Fruit fly (Drosophila melanogaster) whole organism, pupa: ENCODE data around the gene CG43149.

Experiments used
- CG10348 ChIP-seq: fragments of 200-800 bp; sonication (Bioruptor generic); IDR thresholded peaks from 2 replicates; pipeline ENCODE4 v1.3.6; 2022; ENCODE audit warnings: missing biosample characterization, missing genetic modification characterization
- CG12605 ChIP-seq: fragments of 200-800 bp; sonication (Bioruptor generic); IDR thresholded peaks from 2 replicates; pipeline ENCODE4 v1.3.6; 2022; ENCODE audit warnings: missing biosample characterization, missing genetic modification characterization
- CG13204 ChIP-seq: fragments of 200-800 bp; sonication (Bioruptor generic); optimal IDR thresholded peaks from 2 replicates; lab custom pipeline; 2018; ENCODE audit warnings: missing biosample characterization, mild to moderate bottlenecking, missing genetic modification characterization, moderate library complexity
- CG14655 ChIP-seq: fragments of 200-800 bp; sonication (Bioruptor generic); optimal IDR thresholded peaks from 3 replicates; lab custom pipeline; 2017; ENCODE audit warnings: mild to moderate bottlenecking, missing biosample characterization, missing genetic modification reagents, missing genetic modification characterization
- CG15710 ChIP-seq: fragments of 200-800 bp; sonication (Bioruptor generic); optimal IDR thresholded peaks from 2 replicates; lab custom pipeline; 2018; ENCODE audit warnings: missing biosample characterization, mild to moderate bottlenecking, missing genetic modification characterization, moderate library complexity
- CG17806 ChIP-seq: fragments of 200-800 bp; sonication (Bioruptor generic); optimal IDR thresholded peaks from 2 replicates; lab custom pipeline; 2018; ENCODE audit warnings: missing biosample characterization, mild to moderate bottlenecking, missing genetic modification characterization, moderate library complexity
- CG32121 ChIP-seq: fragments of 200-800 bp; sonication (Bioruptor generic); IDR thresholded peaks from 2 replicates; pipeline ENCODE4 v1.3.6; 2022; ENCODE audit warnings: missing biosample characterization, missing genetic modification characterization
- CG34367 ChIP-seq: fragments of 200-800 bp; sonication (Bioruptor generic); optimal IDR thresholded peaks from 2 replicates; lab custom pipeline; 2018; ENCODE audit warnings: missing biosample characterization, mild to moderate bottlenecking, missing genetic modification characterization
- CG4496 ChIP-seq: fragments of 200-800 bp; sonication (Bioruptor generic); IDR thresholded peaks from 3 replicates; pipeline ENCODE4 v1.3.6; 2022; ENCODE audit warnings: missing biosample characterization, missing genetic modification characterization
- CG8159 ChIP-seq: fragments of 200-800 bp; sonication (Bioruptor generic); optimal IDR thresholded peaks from 3 replicates; lab custom pipeline; 2018; ENCODE audit warnings: missing biosample characterization, mild to moderate bottlenecking, missing genetic modification characterization, moderate library complexity
- CG8301 ChIP-seq: fragments of 200-800 bp; sonication (Bioruptor generic); optimal IDR thresholded peaks from 2 replicates; lab custom pipeline; 2018; ENCODE audit warnings: missing biosample characterization, mild to moderate bottlenecking, missing genetic modification characterization
- CG9948 ChIP-seq: fragments of 200-800 bp; sonication (Bioruptor generic); optimal IDR thresholded peaks from 2 replicates; lab custom pipeline; 2018; ENCODE audit warnings: missing biosample characterization, mild to moderate bottlenecking, missing genetic modification characterization, moderate library complexity
- D1 ChIP-seq: fragments of 200-800 bp; sonication (Bioruptor generic); optimal IDR thresholded peaks from 2 replicates; lab custom pipeline; 2018; ENCODE audit warnings: missing biosample characterization, mild to moderate bottlenecking, missing genetic modification characterization, moderate library complexity
- EcR ChIP-seq: fragments of 200-800 bp; sonication (Bioruptor generic); optimal IDR thresholded peaks from 3 replicates; lab custom pipeline; 2019; ENCODE audit warnings: missing biosample characterization, missing genetic modification characterization, mild to moderate bottlenecking, moderate library complexity, missing genetic modification reagents
- Ets98B ChIP-seq: fragments of 200-800 bp; sonication (Bioruptor generic); IDR thresholded peaks from 2 replicates; pipeline ENCODE4 v1.3.6; 2022; ENCODE audit warnings: missing biosample characterization, missing genetic modification characterization
- Pif1A ChIP-seq: fragments of 200-800 bp; sonication (Bioruptor generic); optimal IDR thresholded peaks from 3 replicates; lab custom pipeline; 2016; ENCODE audit warnings: missing biosample characterization, missing genetic modification characterization
- Pif1B ChIP-seq: fragments of 200-800 bp; sonication (Bioruptor generic); optimal IDR thresholded peaks from 3 replicates; lab custom pipeline; 2016; ENCODE audit warnings: missing biosample characterization, missing genetic modification characterization
- Snoo ChIP-seq: fragments of 200-800 bp; sonication (Bioruptor generic); optimal IDR thresholded peaks from 3 replicates; lab custom pipeline; 2017; ENCODE audit warnings: missing biosample characterization, mild to moderate bottlenecking, missing genetic modification characterization, inconsistent platforms
- fd96Ca ChIP-seq: fragments of 200-800 bp; sonication (Bioruptor generic); IDR thresholded peaks from 3 replicates; pipeline ENCODE4 v1.3.6; 2022; ENCODE audit warnings: missing biosample characterization, missing genetic modification characterization
- gl ChIP-seq: fragments of 200-800 bp; sonication (Bioruptor generic); optimal IDR thresholded peaks from 2 replicates; lab custom pipeline; 2018; ENCODE audit warnings: missing biosample characterization, mild to moderate bottlenecking, missing genetic modification characterization
- rn ChIP-seq: fragments of 200-800 bp; sonication (Bioruptor generic); IDR thresholded peaks from 2 replicates; pipeline ENCODE4 v1.3.6; 2022; ENCODE audit warnings: missing biosample characterization, missing genetic modification characterization

CG43149 gene

DNA sequence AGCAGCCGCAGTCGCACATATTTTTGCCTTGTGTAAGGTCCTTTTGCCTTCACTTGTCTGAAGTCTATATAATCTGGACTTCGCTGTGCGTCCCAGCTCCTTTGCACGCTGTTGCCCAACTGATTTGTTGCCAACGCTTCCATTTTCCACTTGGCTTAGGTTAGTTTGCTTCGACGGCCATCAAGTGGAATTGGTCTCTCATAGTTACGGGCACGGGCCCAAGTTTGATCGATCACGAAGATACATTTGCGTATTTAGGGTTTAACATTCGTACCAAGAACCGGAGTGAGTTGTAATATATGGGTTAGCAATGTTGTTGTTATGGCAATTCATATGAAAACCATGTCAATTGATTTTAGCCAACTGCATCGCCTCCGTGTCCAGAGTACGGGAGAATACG is at the start of gene CG43149:
CG43149 (minus strand) TSS at position 101 of the 400 bp plus-strand sequence.
- TF ChIP-seq Pif1A (GFP tag; lab: Kevin White, UChicago): no peak
- TF ChIP-seq CG8159 (tag; lab: Kevin White, UChicago): no peak
- TF ChIP-seq CG12605 (GFP tag; lab: Robert Waterston, UW): no peak
- no peak for TF ChIP-seq rn (GFP tag; lab: Robert Waterston, UW)
- TF ChIP-seq CG14655: no peak

DNA sequence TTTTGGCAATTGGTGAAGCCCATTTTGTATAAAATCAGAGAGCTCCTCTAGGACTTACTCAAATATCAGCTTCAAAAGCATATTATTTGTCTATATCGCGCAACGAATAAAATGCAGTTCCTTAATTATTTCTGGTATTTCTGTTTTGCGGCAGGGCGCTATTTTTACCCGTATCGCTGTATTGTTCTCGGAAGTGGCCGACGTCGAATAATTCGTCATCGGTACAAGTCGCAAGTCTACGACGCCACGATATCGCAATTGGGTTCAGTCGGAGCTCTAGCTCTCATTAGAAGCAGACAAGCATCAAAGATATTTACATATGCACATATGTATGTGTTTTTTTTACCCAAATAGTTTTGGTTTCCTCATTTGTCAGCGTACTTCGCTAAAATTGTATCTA is 49.5 kb upstream of the CG43149 start:
- TF ChIP-seq fd96Ca (GFP tag; lab: Robert Waterston, UW) (no peak), rn (GFP tag; lab: Robert Waterston, UW) (no peak), CG13204 (GFP tag; lab: Kevin White, UChicago) (no peak), CG14655 (no peak), Ets98B (GFP tag; lab: Robert Waterston, UW) (no peak), CG15710 (tag; lab: Kevin White, UChicago) (no peak), EcR (GFP tag; lab: Kevin White, UChicago) (no peak), CG34367 (no peak), CG32121 (GFP tag; lab: Robert Waterston, UW) (no peak), D1 (tag; lab: Kevin White, UChicago) (no peak), Pif1A (GFP tag; lab: Kevin White, UChicago) (no peak), Snoo (tag; lab: Kevin White, UChicago) (no peak), CG8159 (tag; lab: Kevin White, UChicago) (no peak), Pif1B (GFP tag; lab: Kevin White, UChicago) (no peak), CG9948 (tag; lab: Kevin White, UChicago) (no peak), CG12605 (GFP tag; lab: Robert Waterston, UW) (no peak), CG10348 (GFP tag; lab: Robert Waterston, UW) (no peak), CG4496 (no peak), CG17806 (no peak)

DNA sequence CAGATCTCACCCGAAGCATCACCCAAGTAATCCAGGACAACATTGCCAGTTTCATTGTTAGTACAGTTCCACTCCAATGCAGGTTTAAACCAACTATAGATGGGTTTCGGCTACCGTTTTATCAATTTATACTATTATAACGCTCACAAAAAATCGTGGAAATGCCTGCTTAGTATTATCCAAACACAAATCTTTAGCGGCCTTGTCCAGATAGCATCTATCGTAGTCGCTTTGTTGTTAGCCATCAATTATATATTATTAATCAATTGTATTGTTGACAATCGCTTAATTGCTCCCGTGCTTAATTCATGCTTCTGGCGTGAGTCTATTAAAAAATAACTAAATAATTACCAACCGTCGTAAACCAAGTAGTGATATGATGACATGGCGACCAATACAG is 43.7 kb upstream of the CG43149 start, which contains the start of gene CG12483:
CG12483 (minus strand) TSS at position 101 of the 400 bp plus-strand sequence.
- TF ChIP-seq CG32121 (GFP tag; lab: Robert Waterston, UW) (no peak), CG15710 (tag; lab: Kevin White, UChicago) (no peak), CG34367 (no peak), CG10348 (GFP tag; lab: Robert Waterston, UW) (no peak), rn (GFP tag; lab: Robert Waterston, UW) (no peak), D1 (tag; lab: Kevin White, UChicago) (no peak), CG4496 (no peak), Pif1A (GFP tag; lab: Kevin White, UChicago) (no peak), EcR (GFP tag; lab: Kevin White, UChicago) (no peak), CG8301 (no peak), CG9948 (tag; lab: Kevin White, UChicago) (no peak), Pif1B (GFP tag; lab: Kevin White, UChicago) (no peak), CG12605 (GFP tag; lab: Robert Waterston, UW) (no peak), fd96Ca (GFP tag; lab: Robert Waterston, UW) (no peak), Snoo (tag; lab: Kevin White, UChicago) (no peak)

DNA sequence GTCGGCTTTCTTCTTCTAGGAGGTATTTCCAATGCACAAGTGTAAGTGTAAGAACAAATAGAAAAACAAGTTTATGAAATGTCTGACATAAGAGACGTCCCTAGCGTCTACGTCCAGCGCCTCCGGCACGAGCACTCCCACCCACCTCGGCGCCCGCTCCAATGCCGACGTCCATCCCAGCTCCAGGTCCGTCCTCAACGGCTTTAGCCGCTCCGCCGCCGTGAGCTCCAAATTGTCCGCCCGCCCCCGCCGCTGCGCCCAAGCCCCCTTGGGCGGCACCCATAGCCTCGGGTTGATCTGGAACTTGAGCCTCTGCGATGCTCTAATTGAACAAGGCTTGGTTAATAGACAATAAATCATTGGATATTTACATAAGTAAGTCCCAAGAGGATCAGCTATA is 43.3 kb upstream of the CG43149 start:
- TF ChIP-seq rn (GFP tag; lab: Robert Waterston, UW) (no peak), fd96Ca (GFP tag; lab: Robert Waterston, UW) (no peak), CG12605 (GFP tag; lab: Robert Waterston, UW) (no peak), CG9948 (tag; lab: Kevin White, UChicago) (no peak), D1 (tag; lab: Kevin White, UChicago) (no peak), CG13204 (GFP tag; lab: Kevin White, UChicago) (no peak), CG8159 (tag; lab: Kevin White, UChicago) (no peak), Pif1A (GFP tag; lab: Kevin White, UChicago) (no peak), Ets98B (GFP tag; lab: Robert Waterston, UW) (no peak), EcR (GFP tag; lab: Kevin White, UChicago) (no peak), CG32121 (GFP tag; lab: Robert Waterston, UW) (no peak), Pif1B (GFP tag; lab: Kevin White, UChicago) (no peak), CG8301 (no peak)

DNA sequence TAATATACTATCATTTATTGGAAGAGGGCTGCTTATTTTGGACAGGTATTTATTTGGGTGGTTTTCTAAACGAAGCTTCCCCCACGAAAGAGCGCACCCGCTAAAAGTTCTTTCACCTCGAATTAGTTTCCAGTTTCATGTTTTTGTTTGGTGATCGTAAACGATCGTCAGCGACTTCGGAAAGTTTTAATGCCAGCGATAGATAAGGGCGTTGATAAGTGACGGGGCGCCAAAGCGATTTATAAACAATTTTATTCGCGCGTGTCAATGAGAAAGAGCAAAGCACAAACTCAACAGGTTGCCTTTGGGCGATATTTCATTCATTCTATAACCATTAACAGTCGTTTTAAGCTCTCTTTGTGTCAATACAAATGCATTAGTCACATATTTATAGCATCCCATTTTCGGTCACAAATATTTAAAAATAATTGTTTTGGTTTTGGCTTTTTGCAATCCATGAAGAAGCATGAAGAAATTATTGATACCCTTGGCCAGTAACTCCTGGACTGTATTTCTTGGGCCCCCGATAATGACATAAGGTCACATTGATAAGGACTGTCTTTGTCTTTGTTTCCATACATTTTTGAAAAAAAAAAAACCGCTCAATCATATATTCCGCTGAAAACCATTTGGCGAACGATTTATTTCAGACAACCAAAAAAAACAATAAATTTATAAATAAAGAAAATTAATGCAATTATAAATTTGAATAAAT is 41.0 kb upstream of the CG43149 start:
- no peak for TF ChIP-seq CG8159 (tag; lab: Kevin White, UChicago)
- no peak for TF ChIP-seq CG14655
- TF ChIP-seq CG9948 (tag; lab: Kevin White, UChicago): no peak
- TF ChIP-seq Ets98B (GFP tag; lab: Robert Waterston, UW): no peak
- no peak for TF ChIP-seq CG17806
- TF ChIP-seq CG15710 (tag; lab: Kevin White, UChicago): no peak
- TF ChIP-seq CG12605 (GFP tag; lab: Robert Waterston, UW): no peak
- no peak for TF ChIP-seq CG13204 (GFP tag; lab: Kevin White, UChicago)
- TF ChIP-seq fd96Ca (GFP tag; lab: Robert Waterston, UW): no peak
- TF ChIP-seq Pif1B (GFP tag; lab: Kevin White, UChicago): no peak

DNA sequence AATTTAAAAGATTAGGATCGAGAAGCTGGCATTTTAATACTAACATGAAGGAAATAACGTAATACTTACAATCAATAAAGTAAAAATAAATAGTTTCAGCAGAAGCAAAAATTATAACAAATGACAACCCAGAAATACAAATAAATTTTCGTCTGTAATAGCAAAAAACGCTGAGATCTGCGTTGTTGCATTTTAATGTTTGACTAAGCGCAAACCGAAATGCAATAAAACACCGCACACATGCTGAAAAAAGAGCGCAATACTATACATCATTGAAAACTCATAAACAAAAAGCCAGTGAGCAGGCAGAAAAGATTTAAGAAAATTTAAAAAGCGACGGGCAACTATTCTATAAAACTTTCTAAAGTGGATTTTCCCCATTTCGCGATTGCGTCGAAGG is 40.3 kb upstream of the CG43149 start:
- no peak for TF ChIP-seq Ets98B (GFP tag; lab: Robert Waterston, UW)
- TF ChIP-seq gl (tag; lab: Kevin White, UChicago): no peak
- TF ChIP-seq CG17806: no peak
- TF ChIP-seq CG8159 (tag; lab: Kevin White, UChicago): no peak
- TF ChIP-seq CG4496: no peak
- TF ChIP-seq fd96Ca (GFP tag; lab: Robert Waterston, UW): no peak
- TF ChIP-seq CG34367: no peak
- no peak for TF ChIP-seq CG15710 (tag; lab: Kevin White, UChicago)
- no peak for TF ChIP-seq CG13204 (GFP tag; lab: Kevin White, UChicago)
- TF ChIP-seq CG10348 (GFP tag; lab: Robert Waterston, UW): no peak
- TF ChIP-seq CG12605 (GFP tag; lab: Robert Waterston, UW): no peak
- no peak for TF ChIP-seq Pif1A (GFP tag; lab: Kevin White, UChicago)
- TF ChIP-seq CG8301: no peak
